Worm (Caenorhabditis elegans) whole organism, dauer: ENCODE data around the gene C02D5.4.

Experiments used
- unc-62 ChIP-seq: sonication (generic microtip); optimal IDR thresholded peaks from 2 replicates; lab custom pipeline; 2017; ENCODE audit warnings: missing biosample characterization, missing genetic modification reagents, missing genetic modification characterization

The C02D5.4 gene

ce11 chrIII:8535445-8535844 is 16.5 kb upstream of the C02D5.4 start:
- no peak for TF ChIP-seq unc-62

DNA sequence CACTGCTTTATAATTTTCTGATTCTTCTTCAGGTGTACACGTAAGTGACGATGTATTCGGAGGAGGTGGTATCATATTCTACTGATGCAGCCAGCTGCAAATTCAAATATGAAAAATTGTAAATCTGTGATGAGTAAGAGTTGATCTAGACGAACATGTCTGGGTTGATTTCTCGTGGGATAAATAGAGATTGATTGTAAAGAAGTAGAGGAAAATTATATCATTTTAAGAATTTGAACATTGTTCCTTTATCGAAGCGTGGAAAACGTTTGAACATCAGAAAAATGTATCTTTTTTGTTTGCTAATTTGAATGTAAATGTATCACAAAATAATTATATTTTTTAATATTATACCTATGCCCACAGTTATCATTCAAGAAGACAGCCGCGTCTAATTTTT is 6.5 kb upstream of the C02D5.4 start, which contains the start of gene ZC21.6:
Gene ZC21.6 (minus strand): TSS at position 101 of the 400 bp plus-strand sequence.
- no peak for TF ChIP-seq unc-62

DNA sequence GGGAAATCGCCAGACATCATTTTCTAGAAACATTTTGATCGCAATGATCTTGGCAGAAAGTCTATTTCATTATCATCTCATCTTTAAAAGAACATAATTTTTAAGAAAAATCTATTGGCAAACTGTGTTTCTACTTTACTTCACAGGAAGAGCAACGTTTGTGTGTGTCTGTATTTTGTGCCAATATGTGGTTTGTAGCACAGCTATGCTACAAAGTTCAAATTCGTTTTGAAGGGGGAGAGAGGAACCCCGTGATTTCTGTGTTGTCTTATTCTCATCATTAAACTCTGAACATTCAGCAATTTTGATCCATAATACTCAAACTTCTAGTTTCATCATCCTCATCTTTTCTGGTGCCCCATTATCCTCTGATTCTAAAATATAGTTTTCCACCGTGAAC is 260 bp upstream of the C02D5.4 start:
- no peak for TF ChIP-seq unc-62

DNA sequence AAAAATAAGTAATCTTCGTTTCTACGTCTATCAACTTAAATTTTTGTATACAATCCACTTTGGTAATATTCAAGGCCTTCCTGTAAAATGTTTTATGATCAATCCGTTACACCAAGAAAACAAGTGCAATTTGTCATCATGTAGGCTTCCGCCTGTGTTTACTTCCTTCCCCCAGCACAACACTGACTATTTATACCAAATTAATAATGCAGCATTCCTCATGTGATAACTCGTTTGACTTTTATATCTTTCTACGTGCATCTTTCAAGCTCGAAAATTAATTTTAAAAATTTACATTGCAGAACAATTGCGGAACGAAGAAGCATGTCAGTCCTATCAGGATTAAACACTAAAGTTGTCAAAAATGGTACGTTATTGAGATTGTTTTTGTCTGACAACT is 2.5 kb downstream of the C02D5.4 start, which contains the start of gene gsto-2:
Gene gsto-2 (plus strand): TSS at position 301 of the 400 bp plus-strand sequence.
- no peak for TF ChIP-seq unc-62

- no peak for TF ChIP-seq unc-62
These were observed 3.7 kb downstream of the C02D5.4 start for ce11 chrIII:8555682-8556081.

DNA sequence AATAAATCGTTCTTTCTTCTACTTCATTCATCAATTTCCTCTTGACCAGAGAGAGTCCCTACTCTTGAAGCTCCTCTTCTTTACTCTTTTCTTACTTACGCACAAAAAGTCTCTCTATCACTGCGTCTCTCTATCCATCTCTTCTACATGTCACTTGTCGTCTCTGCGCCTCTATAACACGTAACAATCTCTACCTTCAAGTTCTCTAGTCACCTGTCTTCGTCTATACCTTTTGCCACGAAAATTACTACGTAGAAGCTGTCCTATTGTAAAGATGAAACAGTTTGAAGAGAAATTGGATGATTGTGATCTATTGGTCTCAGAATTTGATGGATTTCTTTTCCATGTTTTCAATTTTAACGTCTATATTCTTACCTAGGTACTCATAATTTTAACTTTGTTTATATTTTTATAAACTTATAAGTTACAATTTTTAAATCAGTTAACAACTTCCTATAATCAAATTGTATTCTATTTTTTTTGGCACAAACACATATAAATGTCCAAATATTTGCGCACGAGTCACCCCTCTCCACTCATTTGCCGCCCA is 4.9 kb downstream of the C02D5.4 start, which contains the start of gene C02D5.2:
Gene C02D5.2 (plus strand): TSS at position 500 of the 550 bp plus-strand sequence.
- no peak for TF ChIP-seq unc-62

DNA sequence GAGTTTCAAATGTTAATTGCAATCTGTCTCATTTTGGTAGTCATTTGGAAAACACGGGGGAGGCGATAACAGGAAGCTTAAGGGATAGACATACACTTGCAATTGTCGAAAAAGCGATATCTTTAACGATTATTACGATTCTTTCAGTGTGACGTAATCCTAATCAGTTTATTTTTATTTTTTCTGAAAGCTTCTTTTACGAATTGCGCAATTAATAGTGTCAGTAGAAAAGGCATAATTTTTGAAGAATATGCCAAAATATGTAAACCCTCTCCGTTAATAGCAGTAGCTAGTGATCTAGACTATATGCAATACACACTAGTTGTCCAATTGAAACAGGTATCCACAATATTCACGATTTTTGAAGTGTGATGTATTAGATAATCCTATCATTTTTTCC is 8.4 kb downstream of the C02D5.4 start:
- TF ChIP-seq unc-62, result no peak

DNA sequence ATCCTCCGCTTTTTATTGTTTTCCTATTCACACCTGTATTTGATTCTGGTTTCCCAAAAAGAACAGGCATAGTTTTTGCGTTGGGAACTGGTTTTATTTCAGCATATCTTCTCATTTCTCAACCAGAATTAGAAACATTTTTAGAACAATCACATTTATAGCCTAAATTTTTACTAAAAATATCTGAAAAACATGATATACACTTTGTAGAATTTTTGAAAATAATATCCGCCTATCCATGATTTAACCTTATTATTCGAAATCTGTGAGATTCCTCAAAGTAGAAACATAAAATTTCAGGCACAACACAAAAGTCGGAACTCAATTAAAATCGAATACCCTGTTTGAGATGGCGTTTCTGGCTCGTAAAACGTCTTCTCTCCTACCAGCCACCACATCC is 8.9 kb downstream of the C02D5.4 start, which contains the start of gene acdh-6:
Gene acdh-6 (plus strand): TSS at position 301 of the 400 bp plus-strand sequence.
- no peak for TF ChIP-seq unc-62

DNA sequence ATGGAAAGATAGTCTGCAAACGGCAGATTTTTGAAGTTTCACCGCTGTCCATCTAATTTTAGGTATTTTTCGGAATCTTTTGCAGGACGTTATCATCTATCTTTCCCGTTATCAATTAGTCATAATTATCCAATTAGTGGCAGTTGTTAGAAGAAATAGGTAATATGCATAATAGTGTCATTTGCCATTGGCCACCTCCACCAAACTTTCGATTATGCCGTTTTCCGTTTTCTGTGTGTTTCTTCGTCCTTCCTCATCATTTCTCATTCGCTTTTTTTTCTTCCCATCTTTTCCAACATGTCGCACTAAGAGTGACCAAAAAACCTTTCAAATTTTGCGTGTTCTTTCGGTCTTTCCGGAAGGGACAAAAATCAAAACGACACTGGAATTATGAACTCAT is 12.4 kb downstream of the C02D5.4 start:
- no peak for TF ChIP-seq unc-62

- no peak for TF ChIP-seq unc-62
These were observed 18.3 kb downstream of the C02D5.4 start for ce11 chrIII:8570289-8570688.

- no peak for TF ChIP-seq unc-62
These were observed 19.9 kb downstream of the C02D5.4 start for ce11 chrIII:8571845-8572244.

DNA sequence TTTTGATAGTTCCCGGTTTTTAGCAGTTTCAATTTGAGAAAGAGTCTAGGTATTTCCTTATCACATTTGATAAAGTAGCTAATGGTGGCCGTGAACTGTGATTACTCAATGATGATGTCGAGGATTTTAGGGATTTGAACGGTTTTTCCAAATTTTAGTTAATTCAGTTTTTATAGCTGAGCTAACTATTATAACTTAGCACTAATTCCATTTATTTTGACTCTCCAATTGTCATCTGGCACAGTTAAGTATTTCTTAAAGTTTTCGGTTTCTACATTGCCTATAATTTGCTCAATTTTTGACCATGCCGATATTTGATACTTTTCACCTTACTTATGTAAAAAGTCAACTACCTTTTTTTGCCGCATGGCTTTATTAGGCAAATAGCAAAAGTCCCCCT is 21.3 kb downstream of the C02D5.4 start:
- no peak for TF ChIP-seq unc-62

ce11 chrIII:8573869-8574268 is 21.9 kb downstream of the C02D5.4 start:
- TF ChIP-seq unc-62, result no peak

- no peak for TF ChIP-seq unc-62
These were observed 22.3 kb downstream of the C02D5.4 start for ce11 chrIII:8574299-8574698.

- TF ChIP-seq unc-62, result no peak
These were observed 23.6 kb downstream of the C02D5.4 start for ce11 chrIII:8575359-8576101.

DNA sequence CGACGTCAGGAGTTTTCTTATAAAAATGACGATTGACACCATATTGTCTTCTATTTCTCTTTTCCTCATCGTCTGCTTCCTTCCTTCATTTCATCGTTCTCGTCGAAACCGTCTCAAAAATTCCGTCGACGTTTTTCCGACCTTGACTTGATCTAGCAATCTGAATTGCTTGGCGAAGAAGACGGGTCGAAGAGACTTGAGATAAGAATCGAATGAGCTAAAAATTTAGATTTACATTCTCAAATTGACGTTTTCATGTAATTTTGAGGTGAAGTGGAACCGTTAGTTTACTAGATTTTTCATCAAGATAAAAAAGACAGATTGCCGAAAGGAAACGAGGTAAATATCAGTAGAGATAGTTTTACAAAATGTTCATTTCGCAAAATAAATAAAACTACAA is 25.6 kb downstream of the C02D5.4 start:
- no peak for TF ChIP-seq unc-62

ce11 chrIII:8578381-8578780 is 26.4 kb downstream of the C02D5.4 start:
- TF ChIP-seq unc-62, result no peak

ce11 chrIII:8579367-8579766 is 27.4 kb downstream of the C02D5.4 start:
- TF ChIP-seq unc-62, result no peak
